Worm (Caenorhabditis elegans) whole organism, young adult: Measurements from ENCODE around the gene nspg-1.

Experiments used
- aptf-3 ChIP-seq: fragments of 200-800 bp; sonication (Bioruptor generic); IDR thresholded peaks from 2 replicates; pipeline ENCODE4 v1.3.6; 2022; ENCODE audit warnings: missing genetic modification characterization, missing compliant biosample characterization
- egl-44 ChIP-seq: fragments of 200-800 bp; sonication (Bioruptor generic); IDR thresholded peaks from 2 replicates; pipeline ENCODE4 v1.3.6; 2022; ENCODE audit warnings: missing genetic modification reagents, missing genetic modification characterization, missing compliant biosample characterization
- hsf-1 ChIP-seq: fragments of 200-800 bp; sonication (Bioruptor generic); IDR thresholded peaks from 2 replicates; pipeline ENCODE4 v1.3.6; 2022; ENCODE audit warnings: missing genetic modification reagents, missing genetic modification characterization, missing compliant biosample characterization
- let-607 ChIP-seq, 2 experiments: fragments of 200-800 bp in 1 of 2; sonication (Bioruptor generic) in 1 of 2; sonication (generic microtip) in 1 of 2; optimal IDR thresholded peaks; 2 replicates each; lab custom pipeline; 2016 to 2018; ENCODE audit warnings: mild to moderate bottlenecking in 2 of 2, missing compliant biosample characterization in 2 of 2, missing genetic modification characterization in 2 of 2, moderate library complexity in 2 of 2, missing genotype in 1 of 2
- mel-28 ChIP-seq: sonication (generic microtip); optimal IDR thresholded peaks from 2 replicates; lab custom pipeline; 2016; ENCODE audit warnings: borderline replicate concordance, mild to moderate bottlenecking, missing genetic modification characterization, missing compliant biosample characterization
- nfya-1 ChIP-seq: sonication (generic microtip); optimal IDR thresholded peaks from 2 replicates; lab custom pipeline; 2017; ENCODE audit warnings: antibody characterized with exemption, missing compliant biosample characterization, missing genetic modification characterization, borderline replicate concordance; ENCODE audit not compliant: insufficient read depth
- xnd-1 ChIP-seq: sonication (generic microtip); optimal IDR thresholded peaks from 2 replicates; lab custom pipeline; 2016; ENCODE audit warnings: missing genotype, missing genetic modification reagents, missing genetic modification characterization, missing compliant biosample characterization
- ztf-22 ChIP-seq: fragments of 200-800 bp; sonication (Bioruptor generic); optimal IDR thresholded peaks from 2 replicates; lab custom pipeline; 2018; ENCODE audit warnings: mild to moderate bottlenecking, missing genetic modification characterization, moderate library complexity, missing compliant biosample characterization

- TF ChIP-seq ztf-22 (GFP tag; lab: Kevin White, UChicago) (no peak), aptf-3 (GFP tag; lab: Robert Waterston, UW) (no peak), mel-28 (tag; lab: Kevin White, UChicago) (no peak), nfya-1 (tag; lab: Kevin White, UChicago) (no peak), let-607 (tag; optimal IDR thresholded peaks at IDR 0.05; lab: Kevin White, UChicago) (no peak), egl-44 (GFP tag; lab: Robert Waterston, UW) (no peak), hsf-1 (GFP tag; lab: Robert Waterston, UW) (no peak), xnd-1 (tag; lab: Kevin White, UChicago) (no peak)
Observed at ce11 chrV:12845247-12845646, 22.6 kb downstream of the nspg-1 start, which contains the start of gene C44H9.6.
